1 fruit fly cellular context compared by ENCODE assay signal in the genomic region with DNA sequence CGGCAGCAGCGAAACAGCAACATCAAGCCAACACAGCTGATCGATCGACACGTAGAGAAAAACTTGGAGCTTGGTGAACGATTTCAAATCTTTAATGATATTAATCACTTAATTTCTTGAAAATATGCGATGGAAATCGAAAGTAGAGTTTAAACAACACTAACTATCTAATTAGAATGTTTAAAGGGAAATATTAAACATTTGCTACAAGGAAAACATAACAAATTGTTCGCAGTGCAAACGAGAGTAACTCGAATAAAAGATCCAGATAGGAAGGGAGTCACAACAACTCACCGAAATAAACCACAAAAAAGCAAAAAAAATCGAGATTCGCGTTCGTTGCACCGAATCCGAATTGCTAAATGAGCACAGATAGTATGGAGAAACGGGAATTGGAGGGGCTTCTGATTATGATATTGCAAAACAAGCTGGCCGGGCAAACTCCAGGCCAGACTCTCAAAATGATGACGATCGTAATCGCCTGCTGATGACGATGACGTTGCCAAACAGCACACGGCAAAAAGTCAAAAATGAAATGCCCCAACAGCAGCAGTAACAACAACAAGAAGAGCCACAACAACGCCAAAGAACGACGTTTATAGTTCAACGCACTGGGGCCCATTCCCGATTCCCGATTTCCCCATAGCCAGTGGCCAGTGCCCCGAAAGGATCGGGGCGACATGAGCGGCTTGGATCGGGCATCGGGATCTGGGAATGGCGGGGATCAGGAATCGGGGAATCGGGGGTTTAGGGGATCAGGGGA.
TF ChIP-seq lines count a peak whose summit lies in the region.

No protein-coding gene starts in this region.

TF ChIP-seq in whole organism, embryonic, 481 proteins besides CTCF, POLR2A, EP300 and RAD21 (continued from another document):
- TF ChIP-seq ranshi (GFP tag; IDR thresholded peaks at IDR 0.05; lab: Robert Waterston, UW) (peak; percentile 20; the same call in 1 of the 2 replicates), chm (GFP tag; IDR thresholded peaks at IDR 0.05; lab: Robert Waterston, UW) (peak; percentile 32; the same call in 1 of the 2 replicates), CG13287 (GFP tag; IDR thresholded peaks at IDR 0.05; lab: Robert Waterston, UW; ENCODE audit: partially characterized antibody) (no peak), CG18262 (tag; optimal IDR thresholded peaks at IDR 0.05; lab: Kevin White, UChicago) (peak; percentile 73), bsh (GFP tag; optimal IDR thresholded peaks at IDR 0.05; lab: Kevin White, UChicago) (peak; percentile 70 to 90), E2f2 (GFP tag; IDR thresholded peaks at IDR 0.05; lab: Robert Waterston, UW) (peak; percentile 34; the same call in 1 of the 2 replicates), al (GFP tag; IDR thresholded peaks at IDR 0.05; lab: Robert Waterston, UW) (no peak), Hr3 (GFP tag; optimal IDR thresholded peaks at IDR 0.05; lab: Kevin White, UChicago) (peak; percentile 11), hkb (optimal IDR thresholded peaks at IDR 0.05; lab: Kevin White, UChicago) (no peak), hkb (GFP tag; IDR thresholded peaks at IDR 0.05; lab: Robert Waterston, UW) (peak; percentile 35; the same call in 1 of the 2 replicates), CG10209 (GFP tag; optimal IDR thresholded peaks at IDR 0.05; lab: Kevin White, UChicago) (peak; percentile 38), CG18011 (GFP tag; optimal IDR thresholded peaks at IDR 0.05; lab: Kevin White, UChicago) (no peak), az2 (GFP tag; optimal IDR thresholded peaks at IDR 0.05; lab: Kevin White, UChicago) (peak; percentile 41), Mad (GFP tag; optimal IDR thresholded peaks at IDR 0.05; lab: Kevin White, UChicago) (no peak), CG6272 (GFP tag; IDR thresholded peaks at IDR 0.05; lab: Robert Waterston, UW) (no peak), Hmr (GFP tag; optimal IDR thresholded peaks at IDR 0.05; lab: Kevin White, UChicago) (no peak), mld (GFP tag; IDR thresholded peaks at IDR 0.05; lab: Robert Waterston, UW; ENCODE audit: partially characterized antibody) (no peak), shn (GFP tag; optimal IDR thresholded peaks at IDR 0.05; lab: Kevin White, UChicago) (no peak), CG10366 (GFP tag; IDR thresholded peaks at IDR 0.05; lab: Robert Waterston, UW) (peak; percentile 15; the same call in 1 of the 2 replicates), CG10543 (GFP tag; optimal IDR thresholded peaks at IDR 0.05; lab: Kevin White, UChicago) (no peak), sisA (GFP tag; IDR thresholded peaks at IDR 0.05; lab: Robert Waterston, UW) (peak; percentile 41; the same call in 1 of the 2 replicates), stc (GFP tag; IDR thresholded peaks at IDR 0.05; lab: Robert Waterston, UW) (0 out of 2 replicates have a peak, but pooled peaks have one; percentile 38), jigr1 (GFP tag; IDR thresholded peaks at IDR 0.05; lab: Robert Waterston, UW) (no peak), Ssrp (tag; optimal IDR thresholded peaks at IDR 0.05; lab: Kevin White, UChicago) (peak; percentile 44), CG13894 (tag; optimal IDR thresholded peaks at IDR 0.05; lab: Kevin White, UChicago) (no peak), run (tag; optimal IDR thresholded peaks at IDR 0.05; lab: Kevin White, UChicago) (no peak), lola (GFP tag; optimal IDR thresholded peaks at IDR 0.05; lab: Kevin White, UChicago) (peak in 1 of 3 experiments; percentile 57), CG13424 (tag; optimal IDR thresholded peaks at IDR 0.05; lab: Kevin White, UChicago) (peak; percentile 39), zfh2 (GFP tag; optimal IDR thresholded peaks at IDR 0.05; lab: Kevin White, UChicago) (no peak), CG34422 (GFP tag; IDR thresholded peaks at IDR 0.05; lab: Robert Waterston, UW) (peak; percentile 15; the same call in 1 of the 3 replicates), gro (GFP tag; optimal IDR thresholded peaks at IDR 0.05; lab: Kevin White, UChicago) (no peak), nerfin-1 (tag; optimal IDR thresholded peaks at IDR 0.05; lab: Kevin White, UChicago) (peak; percentile 39), fd102C (GFP tag; optimal IDR thresholded peaks at IDR 0.05; lab: Kevin White, UChicago) (no peak), dmrt11E (tag; optimal IDR thresholded peaks at IDR 0.05; lab: Kevin White, UChicago) (peak; percentile 55), Chrac-16 (GFP tag; optimal IDR thresholded peaks at IDR 0.05; lab: Kevin White, UChicago) (peak; percentile 24), Nf-YB (GFP tag; optimal IDR thresholded peaks at IDR 0.05; lab: Kevin White, UChicago) (no peak), ap (GFP tag; IDR thresholded peaks at IDR 0.05; lab: Robert Waterston, UW) (no peak), CG17359 (tag; optimal IDR thresholded peaks at IDR 0.05; lab: Kevin White, UChicago) (peak; percentile 50), kay (GFP tag; optimal IDR thresholded peaks at IDR 0.05; lab: Kevin White, UChicago) (no peak), CG12659 (GFP tag; optimal IDR thresholded peaks at IDR 0.05; lab: Kevin White, UChicago) (no peak), CG12942 (GFP tag; optimal IDR thresholded peaks at IDR 0.05; lab: Kevin White, UChicago) (no peak), row (GFP tag; IDR thresholded peaks at IDR 0.05; lab: Robert Waterston, UW) (peak; percentile 48), NK7.1 (GFP tag; optimal IDR thresholded peaks at IDR 0.05; lab: Kevin White, UChicago) (no peak), trem (tag; optimal IDR thresholded peaks at IDR 0.05; lab: Kevin White, UChicago) (peak; percentile 47), mirr (GFP tag; optimal IDR thresholded peaks at IDR 0.05; lab: Kevin White, UChicago) (no peak), dysf (GFP tag; IDR thresholded peaks at IDR 0.05; lab: Robert Waterston, UW) (no peak), Six4 (GFP tag; optimal IDR thresholded peaks at IDR 0.05; lab: Kevin White, UChicago) (peak; percentile 10), bowl (GFP tag; IDR thresholded peaks at IDR 0.05; lab: Robert Waterston, UW) (no peak), Hey (tag; optimal IDR thresholded peaks at IDR 0.05; lab: Kevin White, UChicago) (no peak), Sox100B (GFP tag; optimal IDR thresholded peaks at IDR 0.05; lab: Kevin White, UChicago) (peak; percentile 41), ttk (GFP tag; IDR thresholded peaks at IDR 0.05; lab: Robert Waterston, UW) (no peak), CG1603 (tag; optimal IDR thresholded peaks at IDR 0.05; lab: Kevin White, UChicago) (peak; percentile 67), esg (GFP tag; conservative IDR thresholded peaks at IDR 0.05; lab: Robert Waterston, UW) (no peak; the same call in 1 of the 2 replicates), CG11085 (GFP tag; IDR thresholded peaks at IDR 0.05; lab: Robert Waterston, UW) (0 out of 2 replicates have a peak, but pooled peaks have one; percentile 18), ro (GFP tag; IDR thresholded peaks at IDR 0.05; lab: Robert Waterston, UW) (no peak), jing (GFP tag; optimal IDR thresholded peaks at IDR 0.05; lab: Kevin White, UChicago) (peak; percentile 43)
